Fruit fly (Drosophila melanogaster) whole organism, embryonic: Measurements from ENCODE around the gene WDR79.

ENCODE experiments used
- Asciz ChIP-seq: fragments of 200-800 bp; sonication (Bioruptor generic); optimal IDR thresholded peaks from 2 replicates; lab custom pipeline; 2017; ENCODE audit warnings: missing biosample characterization, mild to moderate bottlenecking, missing genetic modification characterization, missing genetic modification reagents
- B-H1 ChIP-seq: fragments of 200-800 bp; sonication (Bioruptor generic); IDR thresholded peaks from 3 replicates; pipeline ENCODE4 v1.3.6; 2022; ENCODE audit warnings: missing biosample characterization, missing genetic modification characterization
- CG12155 ChIP-seq: fragments of 200-800 bp; sonication (Bioruptor generic); optimal IDR thresholded peaks from 3 replicates; lab custom pipeline; 2016; ENCODE audit warnings: missing biosample characterization, missing genetic modification characterization
- CG12659 ChIP-seq: fragments of 200-800 bp; sonication (Bioruptor generic); optimal IDR thresholded peaks from 3 replicates; lab custom pipeline; 2017; ENCODE audit warnings: mild to moderate bottlenecking, missing biosample characterization, missing genetic modification reagents, missing genetic modification characterization
- CG12942 ChIP-seq: fragments of 200-800 bp; sonication (Bioruptor generic); optimal IDR thresholded peaks from 3 replicates; lab custom pipeline; 2016; ENCODE audit warnings: missing biosample characterization, missing genetic modification characterization
- CG13424 ChIP-seq: fragments of 200-800 bp; sonication (Bioruptor generic); optimal IDR thresholded peaks from 2 replicates; lab custom pipeline; 2019; ENCODE audit warnings: missing biosample characterization, mild to moderate bottlenecking, missing genetic modification characterization, moderate library complexity
- CG17829 ChIP-seq: fragments of 200-800 bp; optimal IDR thresholded peaks from 2 replicates; lab custom pipeline; 2019; ENCODE audit warnings: missing biosample characterization, mild to moderate bottlenecking, missing genetic modification characterization, moderate library complexity
- CG1792 ChIP-seq: fragments of 200-800 bp; sonication (Bioruptor generic); optimal IDR thresholded peaks from 2 replicates; lab custom pipeline; 2016; ENCODE audit warnings: missing biosample characterization, missing genetic modification characterization
- CG18619 ChIP-seq: fragments of 200-800 bp; sonication (Bioruptor generic); optimal IDR thresholded peaks from 3 replicates; lab custom pipeline; 2017; ENCODE audit warnings: missing biosample characterization, mild to moderate bottlenecking, missing genetic modification characterization
- CG2202 ChIP-seq: fragments of 200-800 bp; sonication (Bioruptor generic); optimal IDR thresholded peaks from 2 replicates; lab custom pipeline; 2018; ENCODE audit warnings: missing biosample characterization, mild to moderate bottlenecking, missing genetic modification characterization
- CG30431 ChIP-seq: fragments of 200-800 bp; sonication (Bioruptor generic); optimal IDR thresholded peaks from 2 replicates; lab custom pipeline; 2017; ENCODE audit warnings: missing biosample characterization, missing genetic modification characterization
- CG3163 ChIP-seq: fragments of 200-800 bp; sonication (Bioruptor generic); optimal IDR thresholded peaks from 3 replicates; lab custom pipeline; 2016; ENCODE audit warnings: missing biosample characterization, missing genetic modification characterization
- CG32532 ChIP-seq: fragments of 200-800 bp; sonication (Bioruptor generic); IDR thresholded peaks from 2 replicates; pipeline ENCODE4 v1.3.6; 2022; ENCODE audit warnings: missing biosample characterization, missing genetic modification characterization
- CG3407 ChIP-seq: fragments of 200-800 bp; sonication (Bioruptor generic); optimal IDR thresholded peaks from 2 replicates; lab custom pipeline; 2018; ENCODE audit warnings: missing biosample characterization, mild to moderate bottlenecking, missing genetic modification characterization
- CG4707 ChIP-seq: fragments of 200-800 bp; sonication (Bioruptor generic); optimal IDR thresholded peaks from 2 replicates; lab custom pipeline; 2018; ENCODE audit warnings: missing biosample characterization, mild to moderate bottlenecking, missing genetic modification characterization, moderate library complexity
- CG6791 ChIP-seq: fragments of 200-800 bp; sonication (Bioruptor generic); IDR thresholded peaks from 3 replicates; pipeline ENCODE4 v1.3.6; 2022; ENCODE audit warnings: missing biosample characterization, missing genetic modification characterization; ENCODE audit not compliant: partially characterized antibody
- CG9437 ChIP-seq: fragments of 200-800 bp; sonication (Bioruptor generic); optimal IDR thresholded peaks from 2 replicates; lab custom pipeline; 2018; ENCODE audit warnings: missing biosample characterization, mild to moderate bottlenecking, missing genetic modification characterization
- Dad ChIP-seq: fragments of 200-800 bp; sonication (Bioruptor generic); optimal IDR thresholded peaks from 3 replicates; lab custom pipeline; 2016; ENCODE audit warnings: missing biosample characterization, missing genetic modification characterization
- Dbx ChIP-seq: fragments of 200-800 bp; sonication (Bioruptor generic); IDR thresholded peaks from 3 replicates; pipeline ENCODE4 v1.3.6; 2022; ENCODE audit warnings: missing biosample characterization, missing genetic modification characterization
- Dek ChIP-seq: fragments of 200-800 bp; sonication (Bioruptor generic); optimal IDR thresholded peaks from 3 replicates; lab custom pipeline; 2019; ENCODE audit warnings: missing biosample characterization, mild to moderate bottlenecking, missing genetic modification characterization, moderate library complexity
- Fer2 ChIP-seq: fragments of 200-800 bp; sonication (Bioruptor generic); optimal IDR thresholded peaks from 2 replicates; lab custom pipeline; 2018; ENCODE audit warnings: missing biosample characterization, mild to moderate bottlenecking, missing genetic modification characterization, moderate library complexity
- GATAe ChIP-seq: fragments of 200-800 bp; sonication (Bioruptor generic); conservative IDR thresholded peaks from 2 replicates; pipeline ENCODE4 v1.3.6; 2022; ENCODE audit warnings: missing biosample characterization, missing genetic modification characterization
- Hey ChIP-seq: fragments of 200-800 bp; sonication (Bioruptor generic); optimal IDR thresholded peaks from 3 replicates; lab custom pipeline; 2018; ENCODE audit warnings: missing biosample characterization, mild to moderate bottlenecking, missing genetic modification characterization
- HmgD ChIP-seq: fragments of 200-800 bp; sonication (Bioruptor generic); optimal IDR thresholded peaks from 3 replicates; lab custom pipeline; 2016; ENCODE audit warnings: missing biosample characterization, missing genetic modification characterization
- Kr ChIP-seq: fragments of 200-800 bp; sonication (Bioruptor generic); optimal IDR thresholded peaks from 2 replicates; lab custom pipeline; 2017; ENCODE audit warnings: missing biosample characterization, mild to moderate bottlenecking, missing genetic modification characterization
- NFAT ChIP-seq: fragments of 200-800 bp; sonication (Bioruptor generic); IDR thresholded peaks from 2 replicates; pipeline ENCODE4 v1.3.6; 2022; ENCODE audit warnings: missing biosample characterization, missing genetic modification characterization
- Optix ChIP-seq: fragments of 200-800 bp; sonication (Bioruptor generic); IDR thresholded peaks from 3 replicates; pipeline ENCODE4 v1.3.6; 2022; ENCODE audit warnings: missing biosample characterization, missing genetic modification characterization
- PHDP ChIP-seq: fragments of 200-800 bp; sonication (Bioruptor generic); optimal IDR thresholded peaks from 3 replicates; lab custom pipeline; 2018; ENCODE audit warnings: missing biosample characterization, mild to moderate bottlenecking, missing genetic modification characterization, moderate library complexity
- cg ChIP-seq: fragments of 200-800 bp; sonication (Bioruptor generic); optimal IDR thresholded peaks from 3 replicates; lab custom pipeline; 2019; ENCODE audit warnings: missing biosample characterization, mild to moderate bottlenecking, missing genetic modification characterization, moderate library complexity
- chinmo ChIP-seq: fragments of 200-800 bp; sonication (Bioruptor generic); IDR thresholded peaks from 4 replicates; pipeline ENCODE4 v1.3.6; 2022; ENCODE audit warnings: missing biosample characterization, missing genetic modification characterization; ENCODE audit not compliant: partially characterized antibody
- dati ChIP-seq: fragments of 200-800 bp; sonication (Bioruptor generic); IDR thresholded peaks from 2 replicates; pipeline ENCODE4 v1.3.6; 2022; ENCODE audit warnings: missing biosample characterization, missing genetic modification characterization
- dimm ChIP-seq: fragments of 200-800 bp; sonication (Bioruptor generic); IDR thresholded peaks from 2 replicates; pipeline ENCODE4 v1.3.6; 2022; ENCODE audit warnings: missing biosample characterization, missing genetic modification characterization
- dm ChIP-seq: fragments of 200-800 bp; sonication (Bioruptor generic); optimal IDR thresholded peaks from 3 replicates; lab custom pipeline; 2016; ENCODE audit warnings: missing biosample characterization, missing genetic modification characterization
- emc ChIP-seq: fragments of 200-800 bp; sonication (Bioruptor generic); optimal IDR thresholded peaks from 2 replicates; lab custom pipeline; 2016; ENCODE audit warnings: missing biosample characterization, missing genetic modification characterization
- h ChIP-seq: fragments of >200 bp; optimal IDR thresholded peaks from 2 replicates; lab custom pipeline; 2017
- hb ChIP-seq: fragments of 200-800 bp; sonication (Bioruptor generic); IDR thresholded peaks from 3 replicates; pipeline ENCODE4 v1.3.6; 2022; ENCODE audit warnings: missing biosample characterization, missing genetic modification characterization; ENCODE audit not compliant: partially characterized antibody
- hbn ChIP-seq: fragments of 200-800 bp; sonication (Bioruptor generic); IDR thresholded peaks from 2 replicates; pipeline ENCODE4 v1.3.6; 2022; ENCODE audit warnings: missing biosample characterization, missing genetic modification characterization; ENCODE audit not compliant: partially characterized antibody
- luna ChIP-seq: fragments of 200-800 bp; sonication (Bioruptor generic); optimal IDR thresholded peaks from 2 replicates; lab custom pipeline; 2016; ENCODE audit warnings: missing biosample characterization, missing genetic modification characterization
- pzg ChIP-seq: fragments of 200-800 bp; sonication (Bioruptor generic); optimal IDR thresholded peaks from 3 replicates; lab custom pipeline; 2018; ENCODE audit warnings: missing biosample characterization, mild to moderate bottlenecking, missing genetic modification characterization, moderate library complexity
- repo ChIP-seq: fragments of 200-800 bp; sonication (Bioruptor generic); optimal IDR thresholded peaks from 2 replicates; lab custom pipeline; 2016; ENCODE audit warnings: missing biosample characterization, missing genetic modification characterization
- sc ChIP-seq, 3 experiments: fragments of >200 bp in 2 of 3; fragments of 200-800 bp in 1 of 3; sonication (Bioruptor generic) in 1 of 3; optimal IDR thresholded peaks; 2 replicates in 2 of 3; 3 replicates in 1 of 3; lab custom pipeline; 2017; ENCODE audit warnings: mild to moderate bottlenecking in 1 of 3, missing biosample characterization in 1 of 3, missing genetic modification characterization in 1 of 3, missing genetic modification reagents in 1 of 3
- stwl ChIP-seq: fragments of 200-800 bp; sonication (Bioruptor generic); optimal IDR thresholded peaks from 3 replicates; lab custom pipeline; 2018; ENCODE audit warnings: missing biosample characterization, mild to moderate bottlenecking, missing genetic modification characterization, moderate library complexity
- tna ChIP-seq: fragments of 200-800 bp; sonication (Bioruptor generic); IDR thresholded peaks from 2 replicates; pipeline ENCODE4 v1.3.6; 2022; ENCODE audit warnings: missing biosample characterization, missing genetic modification characterization; ENCODE audit not compliant: partially characterized antibody
- trem ChIP-seq: fragments of 200-800 bp; optimal IDR thresholded peaks from 3 replicates; lab custom pipeline; 2019; ENCODE audit warnings: missing biosample characterization, mild to moderate bottlenecking, missing genetic modification characterization, moderate library complexity
- tup ChIP-seq: fragments of 200-800 bp; sonication (Bioruptor generic); optimal IDR thresholded peaks from 2 replicates; lab custom pipeline; 2016; ENCODE audit warnings: missing biosample characterization, mild to moderate bottlenecking, missing genetic modification characterization, moderate library complexity
- tx ChIP-seq: fragments of 200-800 bp; sonication (Bioruptor generic); optimal IDR thresholded peaks from 2 replicates; lab custom pipeline; 2016; ENCODE audit warnings: missing biosample characterization, missing genetic modification characterization
- vnd ChIP-seq: fragments of 200-800 bp; sonication (Bioruptor generic); IDR thresholded peaks from 3 replicates; pipeline ENCODE4 v1.3.6; 2022; ENCODE audit warnings: missing biosample characterization, missing genetic modification characterization; ENCODE audit not compliant: partially characterized antibody
- wek ChIP-seq: fragments of 200-800 bp; sonication (Bioruptor generic); optimal IDR thresholded peaks from 3 replicates; lab custom pipeline; 2018; ENCODE audit warnings: missing biosample characterization, mild to moderate bottlenecking, missing genetic modification characterization, moderate library complexity

Gene WDR79

dm6 chr2L:6124815-6125214 is 2.8 kb downstream of the WDR79 start, which contains the start of gene Arpc4 (continued):
- peak; percentile 57 for TF ChIP-seq CG17829 (tag; lab: Kevin White, UChicago)
- TF ChIP-seq cg (GFP tag; lab: Kevin White, UChicago): no peak
- no peak for TF ChIP-seq chinmo (GFP tag; lab: Robert Waterston, UW)
- no peak for TF ChIP-seq CG1792 (GFP tag; lab: Kevin White, UChicago)
- TF ChIP-seq CG12659 (GFP tag; lab: Kevin White, UChicago): peak; percentile 61
- TF ChIP-seq Dek (tag; lab: Kevin White, UChicago): peak; percentile 60
- TF ChIP-seq CG4707 (GFP tag; lab: Kevin White, UChicago): no peak
- no peak; the same call in 2 of the 3 replicates for TF ChIP-seq B-H1 (GFP tag; lab: Robert Waterston, UW)
- peak; percentile 42 for TF ChIP-seq tx (GFP tag; lab: Kevin White, UChicago)
- peak; percentile 19 for TF ChIP-seq repo (GFP tag; lab: Kevin White, UChicago)
- peak; percentile 35 for TF ChIP-seq Asciz
- no peak for TF ChIP-seq GATAe (GFP tag; lab: Robert Waterston, UW)
- TF ChIP-seq tup (GFP tag; lab: Kevin White, UChicago): no peak
- peak; percentile 66 for TF ChIP-seq pzg (GFP tag; lab: Kevin White, UChicago)
- TF ChIP-seq Hey (tag; lab: Kevin White, UChicago): no peak
- TF ChIP-seq CG12155 (GFP tag; lab: Kevin White, UChicago): peak; percentile 45
- no peak for TF ChIP-seq luna (GFP tag; lab: Kevin White, UChicago)
- no peak for TF ChIP-seq dati (GFP tag; lab: Robert Waterston, UW)
- TF ChIP-seq CG18619: peak; percentile 25
- TF ChIP-seq tna (GFP tag; lab: Robert Waterston, UW): no peak
- TF ChIP-seq Kr: no peak
- peak; percentile 3 for TF ChIP-seq CG30431 (GFP tag; lab: Kevin White, UChicago)
- no peak for TF ChIP-seq vnd (GFP tag; lab: Robert Waterston, UW)
- peak; percentile 27 for TF ChIP-seq CG3163 (GFP tag; lab: Kevin White, UChicago)
- TF ChIP-seq Optix (GFP tag; lab: Robert Waterston, UW): no peak
- TF ChIP-seq Dad (GFP tag; lab: Kevin White, UChicago): peak; percentile 7
- peak; percentile 68 for TF ChIP-seq CG32532
- TF ChIP-seq dimm: 0 out of 2 replicates have a peak, but pooled peaks have one; percentile 19
- no peak for TF ChIP-seq CG9437 (GFP tag; lab: Kevin White, UChicago)
- TF ChIP-seq hbn (GFP tag; lab: Robert Waterston, UW): no peak
- TF ChIP-seq Dbx (GFP tag; lab: Robert Waterston, UW): peak; percentile 77
- TF ChIP-seq NFAT: no peak; the same call in 1 of the 2 replicates
- TF ChIP-seq sc (optimal IDR thresholded peaks at IDR 0.05; lab: Kevin White, UChicago): no peak
- no peak for TF ChIP-seq sc (GFP tag; optimal IDR thresholded peaks at IDR 0.05; lab: Kevin White, UChicago)
- no peak for TF ChIP-seq CG3407 (GFP tag; lab: Kevin White, UChicago)
- peak; percentile 33 for TF ChIP-seq dm (GFP tag; lab: Kevin White, UChicago)
- TF ChIP-seq Fer2 (tag; lab: Kevin White, UChicago): no peak
- TF ChIP-seq emc: no peak
- TF ChIP-seq, all 482 proteins: peak for 217

DNA sequence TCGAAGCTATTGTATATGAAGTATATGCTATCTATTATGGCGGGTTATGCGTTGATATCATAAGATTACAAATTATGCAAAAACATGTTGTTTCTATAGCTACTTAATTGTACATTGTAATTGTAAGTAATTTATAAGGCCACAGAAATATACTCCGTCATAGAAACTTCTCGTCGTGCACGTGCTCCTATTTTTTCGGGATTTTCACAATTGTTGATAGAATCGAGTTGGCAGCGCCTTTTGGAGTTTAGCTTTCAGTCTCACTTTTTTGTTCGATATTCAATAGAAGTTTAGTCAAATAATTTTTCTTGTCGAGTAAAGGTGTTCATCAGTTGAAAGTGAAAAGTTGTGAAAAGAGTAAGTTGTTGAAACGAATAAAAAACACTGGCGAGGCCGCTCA is 9.4 kb downstream of the WDR79 start, which contains the start of gene CG31642:
Gene CG31642, plus strand, starts transcription at position 301 of the 400 bp plus-strand sequence.
- TF ChIP-seq wek (GFP tag; lab: Kevin White, UChicago) (no peak), HmgD (no peak), CG2202 (tag; lab: Kevin White, UChicago) (no peak), stwl (peak; percentile 23), CG6791 (GFP tag; lab: Robert Waterston, UW) (no peak), PHDP (tag; lab: Kevin White, UChicago) (no peak), trem (tag; lab: Kevin White, UChicago) (peak; percentile 31), hb (GFP tag; lab: Robert Waterston, UW) (no peak), CG12942 (no peak), CG13424 (tag; lab: Kevin White, UChicago) (no peak), h (lab: Kevin White, UChicago) (no peak)
- TF ChIP-seq, all 482 proteins: peak for 2
